Worm (Caenorhabditis elegans): ENCODE data around the gene B0228.1.

DNA sequence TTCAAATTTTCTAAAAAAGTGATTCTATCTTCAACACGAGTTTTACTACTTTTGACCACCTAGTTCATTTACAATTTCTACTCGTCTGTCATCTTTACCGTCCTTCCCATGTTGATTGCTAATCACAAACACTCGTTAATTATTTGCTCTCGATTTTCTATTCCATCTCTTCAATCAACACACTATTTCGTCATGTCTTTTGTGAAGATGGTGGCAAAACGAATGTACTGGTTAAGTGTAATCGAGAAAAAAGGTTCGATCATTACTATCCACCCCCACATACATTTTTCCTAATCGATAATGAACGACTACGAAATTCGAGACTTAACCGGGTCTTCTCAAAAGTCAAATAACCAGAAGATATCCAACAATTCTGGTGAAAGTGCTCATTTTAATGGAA lies 30.5 kb upstream of the B0228.1 start, which contains the start of gene cpna-2:
- TF ChIP-seq pha-4 (tag; optimal IDR thresholded peaks at IDR 0.05) (no peak), dve-1 (tag; optimal IDR thresholded peaks at IDR 0.05) (no peak), madf-2 (tag; optimal IDR thresholded peaks at IDR 0.05) (no peak)

Data from whole organism, late embryonic.